Fruit fly (Drosophila melanogaster) whole organism, embryonic: ENCODE measurements around the gene CG31122.

Source experiments
- Aef1 ChIP-seq: fragments of 200-800 bp; sonication (Bioruptor generic); IDR thresholded peaks from 3 replicates; pipeline ENCODE4 v1.3.6; 2022; ENCODE audit warnings: missing biosample characterization, missing genetic modification characterization
- Awh ChIP-seq: fragments of 200-800 bp; sonication (Bioruptor generic); IDR thresholded peaks from 2 replicates; pipeline ENCODE4, ENCODE4 v1.3.6; 2022; ENCODE audit warnings: missing biosample characterization, missing genetic modification characterization
- BEAF-32 ChIP-seq: fragments of 200-800 bp; sonication (Bioruptor generic); optimal IDR thresholded peaks from 3 replicates; lab custom pipeline; 2017; ENCODE audit warnings: missing biosample characterization, missing genetic modification characterization, mild to moderate bottlenecking, moderate library complexity, missing genetic modification reagents
- CG10267 ChIP-seq: fragments of 200-800 bp; sonication (Bioruptor generic); optimal IDR thresholded peaks from 2 replicates; lab custom pipeline; 2018; ENCODE audit warnings: missing biosample characterization, mild to moderate bottlenecking, missing genetic modification characterization, moderate library complexity
- CG10366 ChIP-seq: fragments of 200-800 bp; sonication (Bioruptor generic); IDR thresholded peaks from 2 replicates; pipeline ENCODE4 v1.3.6; 2022; ENCODE audit warnings: missing biosample characterization, missing genetic modification characterization
- CG11560 ChIP-seq: fragments of 200-800 bp; sonication (Bioruptor generic); IDR thresholded peaks from 3 replicates; pipeline ENCODE4 v1.3.6; 2022; ENCODE audit warnings: missing biosample characterization, missing genetic modification characterization
- CG1233 ChIP-seq: fragments of 200-800 bp; sonication (Bioruptor generic); optimal IDR thresholded peaks from 4 replicates; lab custom pipeline; 2018; ENCODE audit warnings: missing biosample characterization, mild to moderate bottlenecking, missing genetic modification characterization
- CG14667 ChIP-seq: fragments of 200-800 bp; sonication (Bioruptor generic); IDR thresholded peaks from 2 replicates; pipeline ENCODE4 v1.3.6; 2022; ENCODE audit warnings: missing biosample characterization, missing genetic modification characterization
- CG15011 ChIP-seq: fragments of 200-800 bp; sonication (Bioruptor generic); optimal IDR thresholded peaks from 3 replicates; lab custom pipeline; 2018; ENCODE audit warnings: missing biosample characterization, mild to moderate bottlenecking, missing genetic modification characterization
- CG4617 ChIP-seq: fragments of 200-800 bp; sonication (Bioruptor generic); optimal IDR thresholded peaks from 3 replicates; lab custom pipeline; 2016; ENCODE audit warnings: missing biosample characterization, missing genetic modification characterization, borderline replicate concordance
- CG7556 ChIP-seq: fragments of 200-800 bp; sonication (Bioruptor generic); optimal IDR thresholded peaks from 2 replicates; lab custom pipeline; 2017; ENCODE audit warnings: missing biosample characterization, mild to moderate bottlenecking, missing genetic modification characterization
- CG7963 ChIP-seq: fragments of 200-800 bp; sonication (Bioruptor generic); IDR thresholded peaks from 3 replicates; pipeline ENCODE4 v1.3.6; 2022; ENCODE audit warnings: missing biosample characterization, missing genetic modification characterization; ENCODE audit not compliant: partially characterized antibody
- E2f2 ChIP-seq: fragments of 200-800 bp; sonication (Bioruptor generic); IDR thresholded peaks from 2 replicates; pipeline ENCODE4 v1.3.6; 2022; ENCODE audit warnings: missing biosample characterization, missing genetic modification characterization
- Elba2 ChIP-seq: fragments of 200-800 bp; sonication (Bioruptor generic); optimal IDR thresholded peaks from 3 replicates; lab custom pipeline; 2016; ENCODE audit warnings: missing biosample characterization, missing genetic modification characterization
- Ets97D ChIP-seq: fragments of 200-800 bp; sonication (Bioruptor generic); optimal IDR thresholded peaks from 3 replicates; lab custom pipeline; 2016; ENCODE audit warnings: missing biosample characterization, missing genetic modification characterization
- Fer3 ChIP-seq: fragments of 200-800 bp; sonication (Bioruptor generic); optimal IDR thresholded peaks from 2 replicates; lab custom pipeline; 2018; ENCODE audit warnings: missing biosample characterization, mild to moderate bottlenecking, missing genetic modification characterization, moderate library complexity
- Gsc ChIP-seq: fragments of 200-800 bp; sonication (Bioruptor generic); IDR thresholded peaks from 2 replicates; pipeline ENCODE4 v1.3.6; 2022; ENCODE audit warnings: missing biosample characterization, missing genetic modification characterization
- HLH4C ChIP-seq: fragments of 200-800 bp; sonication (Bioruptor generic); IDR thresholded peaks from 3 replicates; pipeline ENCODE4 v1.3.6; 2022; ENCODE audit warnings: missing biosample characterization, missing genetic modification characterization; ENCODE audit not compliant: partially characterized antibody
- Hr78 ChIP-seq, 2 experiments: fragments of 200-800 bp in 1 of 2; fragments of >200 bp in 1 of 2; sonication (Bioruptor generic) in 1 of 2; optimal IDR thresholded peaks; 2 replicates each; lab custom pipeline; 2017 to 2019; ENCODE audit warnings: missing biosample characterization in 2 of 2, missing genetic modification characterization in 2 of 2, mild to moderate bottlenecking in 1 of 2, moderate library complexity in 1 of 2
- Hsf ChIP-seq: fragments of 200-800 bp; sonication (Bioruptor generic); optimal IDR thresholded peaks from 3 replicates; lab custom pipeline; 2016; ENCODE audit warnings: missing biosample characterization, missing genetic modification characterization
- Mad ChIP-seq: fragments of 200-800 bp; sonication (Bioruptor generic); optimal IDR thresholded peaks from 2 replicates; lab custom pipeline; 2016; ENCODE audit warnings: missing biosample characterization, missing genetic modification characterization
- NK7.1 ChIP-seq: fragments of 200-800 bp; sonication (Bioruptor generic); optimal IDR thresholded peaks from 3 replicates; lab custom pipeline; 2016; ENCODE audit warnings: missing biosample characterization, missing genetic modification characterization
- PHDP ChIP-seq: fragments of 200-800 bp; sonication (Bioruptor generic); optimal IDR thresholded peaks from 3 replicates; lab custom pipeline; 2018; ENCODE audit warnings: missing biosample characterization, mild to moderate bottlenecking, missing genetic modification characterization, moderate library complexity
- Ravus ChIP-seq: fragments of 200-800 bp; sonication (Bioruptor generic); IDR thresholded peaks from 2 replicates; pipeline ENCODE4 v1.3.6; 2022; ENCODE audit warnings: missing biosample characterization, missing genetic modification characterization
- Sin3A ChIP-seq: fragments of >200 bp; optimal IDR thresholded peaks from 2 replicates; lab custom pipeline; 2018
- Sox102F ChIP-seq: fragments of 200-800 bp; sonication (Bioruptor generic); optimal IDR thresholded peaks from 2 replicates; lab custom pipeline; 2018; ENCODE audit warnings: missing biosample characterization, mild to moderate bottlenecking, missing genetic modification characterization, moderate library complexity
- Spps ChIP-seq: fragments of 200-800 bp; sonication (Bioruptor generic); optimal IDR thresholded peaks from 2 replicates; lab custom pipeline; 2018; ENCODE audit warnings: missing biosample characterization, mild to moderate bottlenecking, missing genetic modification characterization
- Trl ChIP-seq, 3 experiments: fragments of >200 bp in 2 of 3; fragments of 200-800 bp in 1 of 3; sonication (Bioruptor generic) in 1 of 3; optimal IDR thresholded peaks; 2 replicates in 1 of 3; 3 replicates in 2 of 3; lab custom pipeline; 2016 to 2017; ENCODE audit warnings: missing biosample characterization in 1 of 3, missing genetic modification characterization in 1 of 3
- Xbp1 ChIP-seq: fragments of 200-800 bp; sonication (Bioruptor generic); optimal IDR thresholded peaks from 3 replicates; lab custom pipeline; 2016; ENCODE audit warnings: missing biosample characterization, mild to moderate bottlenecking, missing genetic modification characterization
- Xrp1 ChIP-seq: fragments of 200-800 bp; sonication (Bioruptor generic); IDR thresholded peaks from 2 replicates; pipeline ENCODE4 v1.3.6; 2022; ENCODE audit warnings: missing biosample characterization, missing genetic modification characterization
- bcd ChIP-seq: fragments of 200-800 bp; sonication (Bioruptor generic); optimal IDR thresholded peaks from 2 replicates; lab custom pipeline; 2017; ENCODE audit warnings: missing biosample characterization, mild to moderate bottlenecking, missing genetic modification characterization
- bsh ChIP-seq, 2 experiments: fragments of 200-800 bp; sonication (Bioruptor generic); optimal IDR thresholded peaks; 2 replicates each; lab custom pipeline; 2017 to 2018; ENCODE audit warnings: mild to moderate bottlenecking in 2 of 2, missing biosample characterization in 2 of 2, missing genetic modification characterization in 2 of 2, moderate library complexity in 1 of 2
- cad ChIP-seq: fragments of >200 bp; optimal IDR thresholded peaks from 2 replicates; lab custom pipeline; 2017; ENCODE audit warnings: missing biosample characterization, missing genetic modification characterization
- chm ChIP-seq: fragments of 200-800 bp; sonication (Bioruptor generic); IDR thresholded peaks from 2 replicates; pipeline ENCODE4 v1.3.6; 2022; ENCODE audit warnings: missing biosample characterization, missing genetic modification characterization
- dimm ChIP-seq: fragments of 200-800 bp; sonication (Bioruptor generic); IDR thresholded peaks from 2 replicates; pipeline ENCODE4 v1.3.6; 2022; ENCODE audit warnings: missing biosample characterization, missing genetic modification characterization
- disco-r ChIP-seq: fragments of 200-800 bp; sonication (Bioruptor generic); optimal IDR thresholded peaks from 2 replicates; lab custom pipeline; 2016; ENCODE audit warnings: missing biosample characterization, missing genetic modification characterization
- fru ChIP-seq: fragments of >200 bp; optimal IDR thresholded peaks from 2 replicates; lab custom pipeline; 2017
- gce ChIP-seq: fragments of 200-800 bp; sonication (Bioruptor generic); IDR thresholded peaks from 3 replicates; pipeline ENCODE4 v1.3.6; 2022; ENCODE audit warnings: missing biosample characterization, missing genetic modification characterization
- gro ChIP-seq: fragments of 200-800 bp; sonication (Bioruptor generic); optimal IDR thresholded peaks from 2 replicates; lab custom pipeline; 2016; ENCODE audit warnings: missing biosample characterization, missing genetic modification characterization
- hth ChIP-seq: fragments of >200 bp; optimal IDR thresholded peaks from 2 replicates; lab custom pipeline; 2017; ENCODE audit warnings: inconsistent platforms
- insv ChIP-seq, 2 experiments: fragments of 200-800 bp; sonication (Bioruptor generic); optimal IDR thresholded peaks; 3 replicates each; lab custom pipeline; 2016 to 2018; ENCODE audit warnings: missing biosample characterization in 2 of 2, missing genetic modification characterization in 2 of 2
- ken ChIP-seq: fragments of 200-800 bp; sonication (Bioruptor generic); IDR thresholded peaks from 3 replicates; pipeline ENCODE4 v1.3.6; 2022; ENCODE audit warnings: missing biosample characterization, missing genetic modification characterization
- lmd ChIP-seq: fragments of 200-800 bp; sonication (Bioruptor generic); IDR thresholded peaks from 2 replicates; pipeline ENCODE4 v1.3.6; 2022; ENCODE audit warnings: missing biosample characterization, missing genetic modification characterization
- repo ChIP-seq: fragments of 200-800 bp; sonication (Bioruptor generic); optimal IDR thresholded peaks from 2 replicates; lab custom pipeline; 2016; ENCODE audit warnings: missing biosample characterization, missing genetic modification characterization
- row ChIP-seq: fragments of 200-800 bp; sonication (Bioruptor generic); IDR thresholded peaks from 3 replicates; pipeline ENCODE4 v1.3.6; 2022; ENCODE audit warnings: missing biosample characterization, missing genetic modification characterization
- salm ChIP-seq: fragments of 200-800 bp; sonication (Bioruptor generic); optimal IDR thresholded peaks from 2 replicates; lab custom pipeline; 2018; ENCODE audit warnings: missing biosample characterization, mild to moderate bottlenecking, missing genetic modification characterization
- slou ChIP-seq: fragments of 200-800 bp; sonication (Bioruptor generic); optimal IDR thresholded peaks from 3 replicates; lab custom pipeline; 2016; ENCODE audit warnings: missing biosample characterization, missing genetic modification characterization
- tap ChIP-seq: fragments of 200-800 bp; optimal IDR thresholded peaks from 3 replicates; lab custom pipeline; 2019; ENCODE audit warnings: missing biosample characterization, mild to moderate bottlenecking, missing genetic modification characterization, moderate library complexity
- ttk ChIP-seq: fragments of 200-800 bp; sonication (Bioruptor generic); IDR thresholded peaks from 2 replicates; pipeline ENCODE4 v2.1.2; 2022; ENCODE audit warnings: missing biosample characterization, missing genetic modification characterization
- zen ChIP-seq: fragments of 200-800 bp; sonication (Bioruptor generic); optimal IDR thresholded peaks from 3 replicates; lab custom pipeline; 2018; ENCODE audit warnings: missing biosample characterization, mild to moderate bottlenecking, missing genetic modification characterization, moderate library complexity

The CG31122 gene

DNA sequence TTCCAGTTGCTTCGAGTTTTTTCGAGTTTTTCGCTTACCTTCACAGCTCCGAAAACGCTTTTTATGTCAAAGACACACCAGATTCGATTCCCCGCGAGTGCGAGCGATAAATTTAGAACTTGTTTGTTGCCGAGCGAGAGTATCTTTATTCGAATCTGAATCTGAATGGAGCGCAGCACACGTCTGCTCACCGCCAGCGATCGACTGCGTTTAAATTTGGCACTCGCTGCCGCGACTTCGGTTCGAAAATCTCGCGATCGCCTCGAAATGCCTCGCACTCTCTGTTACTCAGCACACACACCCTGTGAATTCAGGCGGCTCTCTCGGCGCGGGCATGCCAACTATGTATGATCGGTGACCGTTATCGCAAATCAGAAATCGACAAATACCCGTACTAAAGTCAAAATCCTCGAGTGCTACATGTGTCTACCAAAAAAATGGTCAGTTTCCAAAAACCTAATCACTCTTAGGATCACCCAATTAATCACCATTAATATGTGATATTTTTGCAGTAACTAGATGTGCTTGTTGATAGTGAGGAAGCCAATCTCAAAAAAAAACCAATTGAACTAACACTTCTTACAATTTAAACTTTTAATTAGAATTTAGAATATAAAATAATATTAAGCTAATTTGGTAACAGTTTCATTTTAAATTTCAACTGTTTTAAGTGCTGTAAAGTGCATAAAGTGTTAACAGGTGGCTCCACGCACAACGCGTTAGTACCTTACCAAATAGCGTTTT is 13.5 kb downstream of the CG31122 start, which contains the start of gene Vha100-2 (continued):
- no peak for TF ChIP-seq CG7556 (GFP tag; lab: Kevin White, UChicago)
- peak; percentile 30 for TF ChIP-seq bcd (GFP tag; lab: Kevin White, UChicago)
- peak; percentile 97 for TF ChIP-seq CG10267 (tag; lab: Kevin White, UChicago)
- no peak for TF ChIP-seq tap
- TF ChIP-seq HLH4C (GFP tag; lab: Robert Waterston, UW), result no peak
- TF ChIP-seq zen (tag; lab: Kevin White, UChicago), result no peak
- TF ChIP-seq insv (GFP tag; optimal IDR thresholded peaks at IDR 0.05; lab: Kevin White, UChicago), result peak in 1 of 2 experiments; percentile 51
- no peak for TF ChIP-seq Hsf
- peak; percentile 67 for TF ChIP-seq E2f2 (GFP tag; lab: Robert Waterston, UW)
- peak; percentile 45 for TF ChIP-seq BEAF-32 (GFP tag; lab: Kevin White, UChicago)
- TF ChIP-seq Awh, result peak; percentile 49; the same call in 1 of the 2 replicates
- no peak for TF ChIP-seq dimm
- no peak for TF ChIP-seq fru (lab: Kevin White, UChicago)
- TF ChIP-seq Trl (optimal IDR thresholded peaks at IDR 0.05; lab: Kevin White, UChicago), result peak in 1 of 2 experiments; percentile 77
- peak; percentile 4 for TF ChIP-seq Trl (GFP tag; optimal IDR thresholded peaks at IDR 0.05; lab: Kevin White, UChicago)
- peak; percentile 69; the same call in 1 of the 2 replicates for TF ChIP-seq chm (GFP tag; lab: Robert Waterston, UW)
- peak; percentile 83 for TF ChIP-seq row (GFP tag; lab: Robert Waterston, UW)
- peak; percentile 16 for TF ChIP-seq Sox102F (GFP tag; lab: Kevin White, UChicago)
- no peak for TF ChIP-seq CG11560
- peak; percentile 31 for TF ChIP-seq CG10366 (GFP tag; lab: Robert Waterston, UW)
- TF ChIP-seq CG14667, result peak; percentile 6; the same call in 1 of the 2 replicates
- TF ChIP-seq disco-r (GFP tag; lab: Kevin White, UChicago), result peak; percentile 48
- TF ChIP-seq PHDP (tag; lab: Kevin White, UChicago), result peak; percentile 33
- TF ChIP-seq salm (tag; lab: Kevin White, UChicago), result no peak
- peak; percentile 62 for TF ChIP-seq Ets97D
- peak in 1 of 2 experiments; percentile 4 for TF ChIP-seq bsh (GFP tag; optimal IDR thresholded peaks at IDR 0.05; lab: Kevin White, UChicago)
- peak; percentile 39 for TF ChIP-seq Fer3 (tag; lab: Kevin White, UChicago)
- no peak for TF ChIP-seq Gsc
- peak; percentile 7 for TF ChIP-seq Xbp1 (GFP tag; lab: Kevin White, UChicago)
- TF ChIP-seq NK7.1, result peak; percentile 15
- TF ChIP-seq hth, result no peak
- peak in 1 of 2 experiments; percentile 29 for TF ChIP-seq Hr78 (GFP tag; optimal IDR thresholded peaks at IDR 0.05; lab: Kevin White, UChicago)
- TF ChIP-seq ken (GFP tag; lab: Robert Waterston, UW), result peak; percentile 48; the same call in 2 of the 3 replicates
- TF ChIP-seq CG15011 (GFP tag; lab: Kevin White, UChicago), result peak; percentile 8
- no peak for TF ChIP-seq cad (GFP tag; lab: Kevin White, UChicago)
- TF ChIP-seq ttk (GFP tag; lab: Robert Waterston, UW), result no peak
- no peak for TF ChIP-seq Ravus (GFP tag; lab: Robert Waterston, UW)
- TF ChIP-seq CG4617 (GFP tag; lab: Kevin White, UChicago), result peak; percentile 66
- no peak for TF ChIP-seq gro (GFP tag; lab: Kevin White, UChicago)
- no peak for TF ChIP-seq Elba2 (GFP tag; lab: Kevin White, UChicago)
- TF ChIP-seq gce, result peak; percentile 67; the same call in 2 of the 3 replicates
- 0 out of 3 replicates have a peak, but pooled peaks have one; percentile 33 for TF ChIP-seq CG7963
- no peak for TF ChIP-seq Spps (tag; lab: Kevin White, UChicago)
- no peak for TF ChIP-seq CG1233 (GFP tag; lab: Kevin White, UChicago)
- no peak for TF ChIP-seq Mad (GFP tag; lab: Kevin White, UChicago)
- TF ChIP-seq lmd (GFP tag; lab: Robert Waterston, UW), result no peak; the same call in 1 of the 2 replicates
- TF ChIP-seq repo, result no peak
- 0 out of 2 replicates have a peak, but pooled peaks have one; percentile 6 for TF ChIP-seq Xrp1
- TF ChIP-seq slou, result no peak
- TF ChIP-seq Aef1 (GFP tag; lab: Robert Waterston, UW), result peak; percentile 36; the same call in 2 of the 3 replicates
- TF ChIP-seq Sin3A (lab: Kevin White, UChicago), result peak; percentile 52
